Fruit fly (Drosophila melanogaster): ENCODE data around the gene Nsf2.
A peak's percentile ranks its signal among the peaks of the same experiment; 100 is the strongest.

Nsf2 gene

dm6 chr3R:13812736-13813250 is 25.0 kb downstream of the Nsf2 start, which contains the start of the genes tal-1A, tal-2A, tal-3A and tal-AA (continued):
- TF ChIP-seq Hnf4 (GFP tag; optimal IDR thresholded peaks at IDR 0.05), result peak; percentile 35
- TF ChIP-seq Rel (GFP tag; optimal IDR thresholded peaks at IDR 0.05), result peak; percentile 2
- peak; percentile 25 for TF ChIP-seq Rel (tag; optimal IDR thresholded peaks at IDR 0.05)
- no peak for TF ChIP-seq sv (GFP tag; optimal IDR thresholded peaks at IDR 0.05)
- no peak for TF ChIP-seq dsf (GFP tag; optimal IDR thresholded peaks at IDR 0.05; ENCODE audit: borderline replicate concordance)
- peak; percentile 99 for TF ChIP-seq Dif (GFP tag; optimal IDR thresholded peaks at IDR 0.05; ENCODE audit: partially characterized antibody)
- TF ChIP-seq CrebA (GFP tag; optimal IDR thresholded peaks at IDR 0.05; ENCODE audit: borderline replicate concordance), result peak; percentile 65
- peak; percentile 8 for TF ChIP-seq psq (GFP tag; optimal IDR thresholded peaks at IDR 0.05)

dm6 chr3R:13811737-13812136 is 26.1 kb downstream of the Nsf2 start:
- TF ChIP-seq jim (GFP tag; optimal IDR thresholded peaks at IDR 0.05), result no peak
- no peak for TF ChIP-seq h (GFP tag; optimal IDR thresholded peaks at IDR 0.05)
- TF ChIP-seq woc (GFP tag; optimal IDR thresholded peaks at IDR 0.05), result no peak
- TF ChIP-seq dmrt93B (GFP tag; optimal IDR thresholded peaks at IDR 0.05), result no peak
- no peak for TF ChIP-seq OdsH (GFP tag; optimal IDR thresholded peaks at IDR 0.05)
- no peak for TF ChIP-seq GATAd (GFP tag; optimal IDR thresholded peaks at IDR 0.05)
- no peak for TF ChIP-seq br (GFP tag; optimal IDR thresholded peaks at IDR 0.05)
- TF ChIP-seq ey (GFP tag; optimal IDR thresholded peaks at IDR 0.05), result no peak
- TF ChIP-seq Rel (GFP tag; optimal IDR thresholded peaks at IDR 0.05), result no peak
- no peak for TF ChIP-seq Rel (tag; optimal IDR thresholded peaks at IDR 0.05)
- TF ChIP-seq Hnf4 (GFP tag; optimal IDR thresholded peaks at IDR 0.05), result no peak
- no peak for TF ChIP-seq dsf (GFP tag; optimal IDR thresholded peaks at IDR 0.05; ENCODE audit: borderline replicate concordance)
- no peak for TF ChIP-seq foxo (GFP tag; optimal IDR thresholded peaks at IDR 0.05)
- no peak for TF ChIP-seq Hr78 (GFP tag; optimal IDR thresholded peaks at IDR 0.05)

- no peak for TF ChIP-seq brk (GFP tag; optimal IDR thresholded peaks at IDR 0.05)
- no peak for TF ChIP-seq Dfd (GFP tag; optimal IDR thresholded peaks at IDR 0.05)
- TF ChIP-seq pan (optimal IDR thresholded peaks at IDR 0.05), result no peak
- TF ChIP-seq psq (GFP tag; optimal IDR thresholded peaks at IDR 0.05), result no peak
- TF ChIP-seq br (GFP tag; optimal IDR thresholded peaks at IDR 0.05), result no peak
- no peak for TF ChIP-seq Mio (GFP tag; optimal IDR thresholded peaks at IDR 0.05)
- no peak for TF ChIP-seq Rel (GFP tag; optimal IDR thresholded peaks at IDR 0.05)
- TF ChIP-seq Rel (tag; optimal IDR thresholded peaks at IDR 0.05), result no peak
These were observed 27.5 kb downstream of the Nsf2 start for dm6 chr3R:13810308-13810707.

dm6 chr3R:13809261-13809660 is 28.5 kb downstream of the Nsf2 start:
- no peak for TF ChIP-seq foxo (GFP tag; optimal IDR thresholded peaks at IDR 0.05)

dm6 chr3R:13807906-13808305 is 29.9 kb downstream of the Nsf2 start:
- TF ChIP-seq foxo (GFP tag; optimal IDR thresholded peaks at IDR 0.05), result peak in 1 of 2 experiments; percentile 7
- TF ChIP-seq jim (GFP tag; optimal IDR thresholded peaks at IDR 0.05), result no peak

- TF ChIP-seq Myc (optimal IDR thresholded peaks at IDR 0.05) (no peak), Rel (GFP tag; optimal IDR thresholded peaks at IDR 0.05) (no peak), Rel (tag; optimal IDR thresholded peaks at IDR 0.05) (peak; percentile 60)
These were observed 30.5 kb downstream of the Nsf2 start for dm6 chr3R:13807330-13807729.

dm6 chr3R:13806710-13807093 is 31.1 kb downstream of the Nsf2 start:
- TF ChIP-seq Abd-B (GFP tag; optimal IDR thresholded peaks at IDR 0.05) (no peak), Myc (optimal IDR thresholded peaks at IDR 0.05) (no peak), Dif (GFP tag; optimal IDR thresholded peaks at IDR 0.05; ENCODE audit: partially characterized antibody) (no peak), GATAd (GFP tag; optimal IDR thresholded peaks at IDR 0.05) (no peak), sage (GFP tag; optimal IDR thresholded peaks at IDR 0.05) (no peak), foxo (GFP tag; optimal IDR thresholded peaks at IDR 0.05) (peak in 1 of 2 experiments; percentile 2), fru (GFP tag; optimal IDR thresholded peaks at IDR 0.05) (peak; percentile 13), h (GFP tag; optimal IDR thresholded peaks at IDR 0.05) (no peak), br (GFP tag; optimal IDR thresholded peaks at IDR 0.05) (no peak)

All from whole organism, wandering third instar larva.